Fruit fly (Drosophila melanogaster): ENCODE measurements around the gene Pgant2.

Pgant2 gene

dm6 chr2L:3426669-3427232 lies at the start of gene Pgant2:
Pgant2 (minus strand) TSS chr2L:3426719.
- TF ChIP-seq psq (optimal IDR thresholded peaks at IDR 0.05) (no peak), ttk (optimal IDR thresholded peaks at IDR 0.05) (no peak)

- TF ChIP-seq Myc (optimal IDR thresholded peaks at IDR 0.05) (no peak), ttk (optimal IDR thresholded peaks at IDR 0.05) (no peak), insv (optimal IDR thresholded peaks at IDR 0.05) (no peak)
Observed at dm6 chr2L:3475948-3476347, 49.4 kb upstream of the Pgant2 start.

- no peak for TF ChIP-seq psq (optimal IDR thresholded peaks at IDR 0.05)
- no peak for TF ChIP-seq h (optimal IDR thresholded peaks at IDR 0.05)
- no peak for TF ChIP-seq ttk (optimal IDR thresholded peaks at IDR 0.05)
- TF ChIP-seq Sin3A (optimal IDR thresholded peaks at IDR 0.05), result no peak
- no peak for TF ChIP-seq insv (optimal IDR thresholded peaks at IDR 0.05)
- no peak for TF ChIP-seq Myc (optimal IDR thresholded peaks at IDR 0.05)
Observed at dm6 chr2L:3475168-3475567, 48.6 kb upstream of the Pgant2 start.

- TF ChIP-seq Myc (optimal IDR thresholded peaks at IDR 0.05) (no peak), Sin3A (optimal IDR thresholded peaks at IDR 0.05) (no peak), h (optimal IDR thresholded peaks at IDR 0.05) (no peak), psq (optimal IDR thresholded peaks at IDR 0.05) (no peak), ttk (optimal IDR thresholded peaks at IDR 0.05) (no peak), insv (optimal IDR thresholded peaks at IDR 0.05) (no peak)
Observed at dm6 chr2L:3472242-3472641, 45.7 kb upstream of the Pgant2 start, which contains the start of gene Pgant4. Pgant4 (plus strand) TSS chr2L:3472603.

dm6 chr2L:3469869-3470268 lies 43.4 kb upstream of the Pgant2 start, which contains the start of the genes Pif1 and CG31776:
Pif1 (minus strand) TSS chr2L:3470004.
CG31776 (plus strand) TSS chr2L:3470182.
- TF ChIP-seq h (optimal IDR thresholded peaks at IDR 0.05), result no peak
- no peak for TF ChIP-seq insv (optimal IDR thresholded peaks at IDR 0.05)
- TF ChIP-seq psq (optimal IDR thresholded peaks at IDR 0.05), result no peak
- TF ChIP-seq ttk (optimal IDR thresholded peaks at IDR 0.05), result no peak
- TF ChIP-seq Sin3A (optimal IDR thresholded peaks at IDR 0.05), result no peak
- TF ChIP-seq Myc (optimal IDR thresholded peaks at IDR 0.05), result no peak

DNA sequence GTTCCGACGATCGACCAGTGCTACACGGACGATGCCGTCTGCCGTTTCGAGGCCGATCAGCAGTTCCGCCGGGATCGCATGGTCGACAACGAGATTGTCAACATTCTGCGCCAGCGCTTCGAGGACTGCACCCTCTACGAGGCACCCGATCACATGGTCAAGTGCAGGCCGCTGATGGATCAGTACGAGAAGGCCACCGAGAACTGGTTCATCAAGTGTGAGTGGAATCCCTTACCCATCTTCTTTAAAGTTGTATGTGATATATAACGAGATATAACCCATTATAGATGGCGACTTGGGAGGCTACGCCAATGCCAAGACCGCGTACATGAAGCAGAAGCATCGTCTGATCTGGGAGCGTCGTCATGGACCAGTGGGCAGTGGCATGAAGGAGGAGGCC lies 40.3 kb upstream of the Pgant2 start:
- TF ChIP-seq ttk (optimal IDR thresholded peaks at IDR 0.05) (no peak), h (optimal IDR thresholded peaks at IDR 0.05) (no peak), insv (optimal IDR thresholded peaks at IDR 0.05) (no peak), psq (optimal IDR thresholded peaks at IDR 0.05) (no peak), Sin3A (optimal IDR thresholded peaks at IDR 0.05) (no peak), Myc (optimal IDR thresholded peaks at IDR 0.05) (no peak)

DNA sequence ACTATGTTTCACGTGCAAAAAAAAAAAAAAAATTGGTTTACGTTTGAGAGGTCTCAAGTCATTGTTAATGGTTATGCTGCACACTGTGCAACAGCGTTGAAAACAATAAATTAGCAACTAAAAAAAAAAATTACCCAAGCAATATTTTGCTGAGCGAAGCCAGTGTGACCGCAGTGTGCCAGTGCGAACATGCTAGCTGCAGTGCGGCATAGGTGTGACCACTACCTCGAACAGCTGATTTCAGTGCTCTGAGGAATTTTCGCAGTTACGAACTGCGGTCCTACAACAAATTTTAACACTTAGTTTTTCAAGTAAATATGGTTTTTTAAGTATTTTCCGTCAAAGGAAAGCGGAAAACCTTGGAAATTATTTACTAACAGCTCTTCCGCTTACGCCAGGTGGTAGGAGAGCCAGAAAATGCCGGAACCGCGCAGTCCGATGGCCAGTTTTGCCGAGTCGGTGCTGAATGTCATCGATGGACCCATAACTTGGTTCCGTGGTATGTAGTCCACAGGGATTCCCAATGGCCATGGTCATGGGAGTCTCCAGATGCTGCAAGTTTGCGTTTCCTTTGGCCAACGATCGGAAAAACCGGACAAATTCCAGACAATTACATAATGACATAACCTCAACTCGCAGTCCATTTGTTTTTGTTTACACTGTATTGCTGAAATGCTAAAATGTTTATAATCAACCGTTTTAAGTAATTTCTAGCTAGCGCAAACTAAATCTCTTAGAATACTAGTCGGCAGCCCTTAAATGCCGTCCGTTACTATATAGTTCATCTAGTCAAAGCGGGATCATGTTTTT lies 39.6 kb upstream of the Pgant2 start, which contains the start of the genes msl-2 and ND-PDSW:
Gene msl-2 (minus strand): TSS at position 195 of the 810 bp plus-strand sequence.
Gene ND-PDSW (plus strand): TSS at position 240 of the 810 bp plus-strand sequence.
- TF ChIP-seq ttk (optimal IDR thresholded peaks at IDR 0.05) (no peak), insv (optimal IDR thresholded peaks at IDR 0.05) (no peak), Myc (optimal IDR thresholded peaks at IDR 0.05) (no peak)

DNA sequence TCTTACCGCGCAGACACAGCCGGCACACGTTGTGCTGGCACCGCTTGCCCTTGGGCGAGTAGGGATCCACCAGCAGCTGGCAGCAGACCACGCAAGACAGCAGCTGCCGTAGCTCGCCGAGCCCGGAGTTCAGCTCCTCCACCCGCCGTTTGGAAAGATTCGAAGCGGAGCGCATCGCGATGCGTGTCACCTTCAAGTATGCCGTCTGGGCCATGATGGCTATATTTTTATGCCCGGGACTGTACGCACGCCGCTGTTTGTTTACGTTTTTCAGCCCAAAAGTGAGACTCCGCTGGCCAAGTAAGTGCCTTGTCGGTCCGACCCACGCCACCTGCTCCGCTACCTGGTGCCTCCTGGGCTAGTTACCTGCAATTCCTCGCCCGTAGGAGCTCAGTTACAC lies 38.9 kb upstream of the Pgant2 start:
- no peak for TF ChIP-seq h (optimal IDR thresholded peaks at IDR 0.05)

dm6 chr2L:3461760-3462159 lies 35.2 kb upstream of the Pgant2 start, which contains the start of gene CG3246:
CG3246 (minus strand) TSS chr2L:3461952.
- TF ChIP-seq h (optimal IDR thresholded peaks at IDR 0.05), result no peak
- no peak for TF ChIP-seq insv (optimal IDR thresholded peaks at IDR 0.05)
- TF ChIP-seq Myc (optimal IDR thresholded peaks at IDR 0.05), result no peak
- TF ChIP-seq ttk (optimal IDR thresholded peaks at IDR 0.05), result no peak
- no peak for TF ChIP-seq Sin3A (optimal IDR thresholded peaks at IDR 0.05)
- no peak for TF ChIP-seq psq (optimal IDR thresholded peaks at IDR 0.05)

DNA sequence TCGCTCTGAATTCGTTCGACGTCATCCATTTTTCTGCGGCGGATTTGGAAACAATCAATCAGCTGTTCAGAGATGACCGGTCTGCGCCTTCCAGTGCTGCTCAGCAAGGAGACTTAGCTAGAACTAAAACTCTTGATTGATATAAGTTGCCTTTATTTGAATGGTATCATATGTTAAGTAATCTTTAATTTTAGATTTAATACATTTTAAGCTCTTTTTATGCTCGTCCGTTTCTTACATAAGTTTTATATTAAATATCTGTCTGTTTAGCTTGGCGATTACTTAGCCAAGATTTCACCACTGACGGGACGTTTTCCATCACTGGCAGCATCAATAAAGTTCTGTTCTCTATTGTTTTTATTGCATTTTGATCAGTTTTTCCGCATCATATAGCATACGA lies 30.5 kb upstream of the Pgant2 start, which contains the start of the genes Cog3 and Sec5:
Gene Cog3 (minus strand): TSS at position 58 of the 400 bp plus-strand sequence.
Gene Sec5 (plus strand): TSS at position 296 of the 400 bp plus-strand sequence.
- no peak for TF ChIP-seq ttk (optimal IDR thresholded peaks at IDR 0.05)
- TF ChIP-seq Sin3A (optimal IDR thresholded peaks at IDR 0.05), result no peak
- TF ChIP-seq insv (optimal IDR thresholded peaks at IDR 0.05), result no peak
- TF ChIP-seq h (optimal IDR thresholded peaks at IDR 0.05), result no peak
- TF ChIP-seq Myc (optimal IDR thresholded peaks at IDR 0.05), result no peak
- no peak for TF ChIP-seq psq (optimal IDR thresholded peaks at IDR 0.05)

dm6 chr2L:3452286-3452685 lies 25.8 kb upstream of the Pgant2 start, which contains the start of gene CG12795:
CG12795 (plus strand) TSS chr2L:3452466.
- no peak for TF ChIP-seq psq (optimal IDR thresholded peaks at IDR 0.05)
- TF ChIP-seq Myc (optimal IDR thresholded peaks at IDR 0.05), result no peak
- no peak for TF ChIP-seq insv (optimal IDR thresholded peaks at IDR 0.05)
- no peak for TF ChIP-seq Sin3A (optimal IDR thresholded peaks at IDR 0.05)
- no peak for TF ChIP-seq h (optimal IDR thresholded peaks at IDR 0.05)
- TF ChIP-seq ttk (optimal IDR thresholded peaks at IDR 0.05), result no peak

DNA sequence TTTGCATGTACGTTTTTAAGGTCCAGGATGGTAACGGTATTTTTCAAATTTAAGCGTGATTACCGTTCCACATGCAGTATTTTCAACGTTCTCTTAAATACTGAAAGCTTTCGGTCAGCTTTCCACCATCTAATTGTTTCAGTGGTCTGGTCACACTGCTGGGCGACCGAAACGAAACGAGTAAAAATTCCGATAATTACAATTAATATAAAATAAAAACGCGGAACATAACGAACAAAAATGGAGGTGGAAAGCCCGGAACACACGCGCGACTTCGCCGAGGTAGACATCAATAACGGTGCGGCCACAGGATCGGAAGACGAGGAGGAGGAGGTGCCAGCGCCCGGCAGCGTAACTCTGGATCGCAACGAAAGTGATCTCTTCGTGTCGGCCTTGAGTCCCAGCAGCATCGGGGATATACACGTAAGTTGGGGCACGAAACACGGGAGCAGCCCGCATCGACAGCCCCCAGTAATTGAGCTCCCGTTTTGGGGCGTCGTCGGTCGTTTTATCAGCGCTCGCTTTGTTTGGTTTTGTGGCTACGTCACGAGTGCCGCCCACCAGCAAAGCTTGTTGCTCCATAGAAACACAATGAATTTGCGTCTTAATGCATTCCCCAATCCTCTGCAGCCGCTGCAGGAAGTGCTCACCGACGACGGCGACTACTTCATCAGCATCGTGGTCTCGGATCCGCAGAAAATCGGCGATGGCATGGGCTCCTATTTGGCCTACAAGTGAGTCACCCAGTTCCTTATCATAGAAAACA lies 23.2 kb upstream of the Pgant2 start, which contains the start of gene Snx1:
Gene Snx1 (plus strand): TSS at position 129 of the 766 bp plus-strand sequence.
- no peak for TF ChIP-seq psq (optimal IDR thresholded peaks at IDR 0.05)
- TF ChIP-seq ttk (optimal IDR thresholded peaks at IDR 0.05), result no peak
- TF ChIP-seq Sin3A (optimal IDR thresholded peaks at IDR 0.05), result no peak
- TF ChIP-seq h (optimal IDR thresholded peaks at IDR 0.05), result no peak
- no peak for TF ChIP-seq insv (optimal IDR thresholded peaks at IDR 0.05)
- no peak for TF ChIP-seq Myc (optimal IDR thresholded peaks at IDR 0.05)
